Worm (Caenorhabditis elegans) whole organism, L4 larva: ENCODE data around the gene F16G10.1.

ENCODE experiments used
- F10B5.3 ChIP-seq: sonication (generic microtip); optimal IDR thresholded peaks from 2 replicates; lab custom pipeline; 2016; ENCODE audit warnings: mild to moderate bottlenecking, missing genetic modification characterization, missing compliant biosample characterization
- R02D3.7 ChIP-seq: fragments of 150-350 bp; sonication (generic microtip); optimal IDR thresholded peaks from 3 replicates; lab custom pipeline; 2014; ENCODE audit warnings: missing biosample characterization, missing genetic modification characterization
- T20F7.1 ChIP-seq: fragments of 200-800 bp; sonication (Bioruptor generic); optimal IDR thresholded peaks from 2 replicates; lab custom pipeline; 2018; ENCODE audit warnings: mild to moderate bottlenecking, missing genetic modification characterization, missing compliant biosample characterization
- T26A8.4 ChIP-seq: fragments of 200-800 bp; sonication (Bioruptor generic); IDR thresholded peaks from 2 replicates; pipeline ENCODE4 v1.3.6; 2022; ENCODE audit warnings: missing genetic modification characterization, missing compliant biosample characterization
- Y105C5A.15 ChIP-seq: fragments of 200-800 bp; sonication (Bioruptor generic); IDR thresholded peaks from 2 replicates; pipeline ENCODE4 v1.3.6; 2022; ENCODE audit warnings: missing genetic modification characterization, missing compliant biosample characterization
- Y5F2A.4 ChIP-seq: fragments of 200-800 bp; sonication (Bioruptor generic); optimal IDR thresholded peaks from 2 replicates; lab custom pipeline; 2018; ENCODE audit warnings: mild to moderate bottlenecking, missing genetic modification characterization, missing compliant biosample characterization
- Y75B8A.6 ChIP-seq: fragments of 200-800 bp; sonication (Bioruptor generic); IDR thresholded peaks from 2 replicates; pipeline ENCODE4 v1.3.6; 2022; ENCODE audit warnings: missing genetic modification reagents, missing genetic modification characterization, missing compliant biosample characterization
- ZK337.2 ChIP-seq: fragments of 200-800 bp; sonication (Bioruptor generic); IDR thresholded peaks from 2 replicates; pipeline ENCODE4 v1.3.6; 2022; ENCODE audit warnings: missing genetic modification reagents, missing genetic modification characterization, missing compliant biosample characterization
- aha-1 ChIP-seq: fragments of 150-350 bp; peaks from one replicate; lab custom pipeline; 2014; ENCODE audit warnings: missing biosample characterization, missing genetic modification characterization
- aly-2 ChIP-seq: sonication (generic microtip); optimal IDR thresholded peaks from 2 replicates; lab custom pipeline; 2018; ENCODE audit warnings: missing biosample characterization, missing genetic modification characterization
- ama-1 ChIP-seq: fragments of 150-350 bp; optimal IDR thresholded peaks from 2 replicates; lab custom pipeline; 2014; ENCODE audit warnings: inconsistent platforms, mixed read lengths
- attf-4 ChIP-seq: sonication (generic microtip); optimal IDR thresholded peaks from 3 replicates; lab custom pipeline; 2017; ENCODE audit warnings: missing biosample characterization, missing genetic modification characterization
- ceh-28 ChIP-seq: fragments of 150-350 bp; optimal IDR thresholded peaks from 2 replicates; lab custom pipeline; 2014; ENCODE audit warnings: missing biosample characterization, missing genetic modification reagents, missing genetic modification characterization
- ceh-44 ChIP-seq: fragments of 200-800 bp; sonication (Bioruptor generic); IDR thresholded peaks from 2 replicates; pipeline ENCODE4 v1.3.6; 2022; ENCODE audit warnings: missing genetic modification reagents, missing genetic modification characterization, missing compliant biosample characterization
- ceh-82 ChIP-seq: sonication (generic microtip); optimal IDR thresholded peaks from 2 replicates; lab custom pipeline; 2017; ENCODE audit warnings: missing biosample characterization, missing genetic modification characterization
- daf-19 ChIP-seq: fragments of 200-800 bp; sonication (Bioruptor generic); conservative IDR thresholded peaks from 2 replicates; pipeline ENCODE4 v1.3.6; 2022; ENCODE audit warnings: missing genetic modification characterization, missing compliant biosample characterization
- dmd-6 ChIP-seq: fragments of 200-800 bp; sonication (Bioruptor generic); IDR thresholded peaks from 2 replicates; pipeline ENCODE4 v1.3.6; 2022; ENCODE audit warnings: missing genetic modification reagents, missing genetic modification characterization, missing compliant biosample characterization
- dmd-8 ChIP-seq: fragments of 200-800 bp; sonication (Bioruptor generic); IDR thresholded peaks from 2 replicates; pipeline ENCODE4 v1.3.6; 2022; ENCODE audit warnings: missing genetic modification characterization, missing compliant biosample characterization
- dmd-9 ChIP-seq: fragments of 200-800 bp; sonication (Bioruptor generic); IDR thresholded peaks from 2 replicates; pipeline ENCODE4 v1.3.6; 2022; ENCODE audit warnings: missing genetic modification reagents, missing genetic modification characterization, missing compliant biosample characterization
- dpl-1 ChIP-seq: fragments of 150-350 bp; optimal IDR thresholded peaks from 2 replicates; lab custom pipeline; 2014; ENCODE audit warnings: missing biosample characterization, missing genetic modification reagents, missing genetic modification characterization
- egl-27 ChIP-seq: sonication (generic microtip); optimal IDR thresholded peaks from 3 replicates; lab custom pipeline; 2017; ENCODE audit warnings: missing biosample characterization, missing genetic modification reagents, missing genetic modification characterization
- fkh-10 ChIP-seq: fragments of 150-350 bp; optimal IDR thresholded peaks from 2 replicates; lab custom pipeline; 2014; ENCODE audit warnings: missing biosample characterization, missing genetic modification reagents, missing genetic modification characterization
- fos-1 ChIP-seq: fragments of 150-350 bp; optimal IDR thresholded peaks from 2 replicates; lab custom pipeline; 2014; ENCODE audit warnings: missing biosample characterization, missing genetic modification characterization
- gei-8 ChIP-seq: fragments of 200-800 bp; sonication (Bioruptor generic); optimal IDR thresholded peaks from 2 replicates; lab custom pipeline; 2018; ENCODE audit warnings: mild to moderate bottlenecking, missing genetic modification characterization, missing compliant biosample characterization
- hlh-11 ChIP-seq: fragments of 200-800 bp; sonication (Bioruptor generic); optimal IDR thresholded peaks from 2 replicates; lab custom pipeline; 2018; ENCODE audit warnings: mild to moderate bottlenecking, missing genetic modification characterization, missing compliant biosample characterization
- hlh-30 ChIP-seq: sonication (generic microtip); optimal IDR thresholded peaks from 2 replicates; lab custom pipeline; 2017; ENCODE audit warnings: antibody characterized with exemption, mild to moderate bottlenecking, missing genetic modification characterization, missing compliant biosample characterization; ENCODE audit not compliant: insufficient read depth
- jun-1 ChIP-seq: fragments of 150-350 bp; optimal IDR thresholded peaks from 2 replicates; lab custom pipeline; 2014; ENCODE audit warnings: missing biosample characterization, missing genetic modification reagents, missing genetic modification characterization
- lin-1 ChIP-seq: fragments of 200-800 bp; sonication (Bioruptor generic); IDR thresholded peaks from 2 replicates; pipeline ENCODE4 v1.3.6; 2022; ENCODE audit warnings: missing genetic modification reagents, missing genetic modification characterization, missing compliant biosample characterization
- lin-13 ChIP-seq: fragments of 150-350 bp; optimal IDR thresholded peaks from 2 replicates; lab custom pipeline; 2014; ENCODE audit warnings: missing biosample characterization, missing genetic modification reagents, missing genetic modification characterization
- lin-15B ChIP-seq: fragments of 150-350 bp; sonication (generic microtip); optimal IDR thresholded peaks from 3 replicates; lab custom pipeline; 2014; ENCODE audit warnings: missing biosample characterization, missing genetic modification characterization
- lin-29 ChIP-seq: fragments of 200-800 bp; sonication (Bioruptor generic); IDR thresholded peaks from 2 replicates; pipeline ENCODE4 v1.3.6; 2022; ENCODE audit warnings: missing genetic modification reagents, missing genetic modification characterization, missing compliant biosample characterization
- lin-39 ChIP-seq: fragments of 150-350 bp; optimal IDR thresholded peaks from 2 replicates; lab custom pipeline; 2014; ENCODE audit warnings: missing biosample characterization, missing genetic modification reagents, missing genetic modification characterization
- lsy-2 ChIP-seq, 2 experiments: fragments of 150-350 bp in 1 of 2; sonication (generic microtip) in 1 of 2; optimal IDR thresholded peaks; 2 replicates each; lab custom pipeline; 2014 to 2017; ENCODE audit warnings: missing biosample characterization in 2 of 2, missing genetic modification characterization in 2 of 2
- madf-5 ChIP-seq, 2 experiments: fragments of 200-800 bp; sonication (Bioruptor generic); IDR thresholded peaks; 2 replicates each; pipeline ENCODE4 v1.3.6; 2022; ENCODE audit warnings: missing compliant biosample characterization in 2 of 2, missing genetic modification characterization in 2 of 2
- mdt-29 ChIP-seq: fragments of 200-800 bp; sonication (Bioruptor generic); IDR thresholded peaks from 2 replicates; pipeline ENCODE4 v1.3.6; 2022; ENCODE audit warnings: missing genetic modification reagents, missing genetic modification characterization, missing compliant biosample characterization
- mep-1 ChIP-seq: fragments of 150-350 bp; sonication (generic microtip); optimal IDR thresholded peaks from 3 replicates; lab custom pipeline; 2014; ENCODE audit warnings: missing biosample characterization, missing genetic modification characterization
- mes-2 ChIP-seq: sonication (generic microtip); optimal IDR thresholded peaks from 2 replicates; lab custom pipeline; 2016; ENCODE audit warnings: missing genotype, mild to moderate bottlenecking, missing genetic modification characterization, missing compliant biosample characterization; ENCODE audit not compliant: poor library complexity, severe bottlenecking
- nhr-111 ChIP-seq: fragments of 200-800 bp; sonication (Bioruptor generic); optimal IDR thresholded peaks from 2 replicates; lab custom pipeline; 2018; ENCODE audit warnings: mild to moderate bottlenecking, missing genetic modification characterization, missing compliant biosample characterization
- nhr-42 ChIP-seq: fragments of 200-800 bp; sonication (Bioruptor generic); IDR thresholded peaks from 2 replicates; pipeline ENCODE4 v1.3.6; 2022; ENCODE audit warnings: missing genetic modification characterization, missing compliant biosample characterization
- nhr-77 ChIP-seq: fragments of 150-350 bp; optimal IDR thresholded peaks from 2 replicates; lab custom pipeline; 2014; ENCODE audit warnings: missing biosample characterization, missing genetic modification characterization
- pqm-1 ChIP-seq: sonication (generic microtip); optimal IDR thresholded peaks from 2 replicates; lab custom pipeline; 2017; ENCODE audit warnings: missing biosample characterization, missing genetic modification characterization
- rbr-2 ChIP-seq: sonication (generic microtip); optimal IDR thresholded peaks from 2 replicates; lab custom pipeline; 2016; ENCODE audit warnings: missing genotype, missing genetic modification characterization, missing compliant biosample characterization
- sdz-12 ChIP-seq: fragments of 200-800 bp; sonication (Bioruptor generic); optimal IDR thresholded peaks from 2 replicates; lab custom pipeline; 2018; ENCODE audit warnings: mild to moderate bottlenecking, missing genetic modification characterization, missing compliant biosample characterization
- set-16 ChIP-seq: fragments of 200-800 bp; sonication (Bioruptor generic); IDR thresholded peaks from 2 replicates; pipeline ENCODE4 v1.3.6; 2022; ENCODE audit warnings: missing genetic modification reagents, missing genetic modification characterization, missing compliant biosample characterization
- snpc-1.2 ChIP-seq: fragments of 200-800 bp; sonication (Bioruptor generic); IDR thresholded peaks from 2 replicates; pipeline ENCODE4 v1.3.6; 2022; ENCODE audit warnings: missing genetic modification reagents, missing genetic modification characterization, missing compliant biosample characterization
- spr-1 ChIP-seq: sonication (generic microtip); optimal IDR thresholded peaks from 2 replicates; lab custom pipeline; 2016; ENCODE audit warnings: mild to moderate bottlenecking, missing genetic modification characterization, missing compliant biosample characterization
- tra-1 ChIP-seq: fragments of 200-800 bp; sonication (Bioruptor generic); IDR thresholded peaks from 2 replicates; pipeline ENCODE4 v1.3.6; 2022; ENCODE audit warnings: missing genetic modification reagents, missing genetic modification characterization, missing compliant biosample characterization
- unc-130 ChIP-seq: sonication (generic microtip); optimal IDR thresholded peaks from 2 replicates; lab custom pipeline; 2016; ENCODE audit warnings: missing genetic modification reagents, missing genetic modification characterization, missing compliant biosample characterization
- unc-39 ChIP-seq: sonication (generic microtip); optimal IDR thresholded peaks from 2 replicates; lab custom pipeline; 2017; ENCODE audit warnings: missing biosample characterization, missing genetic modification characterization
- unc-62 ChIP-seq, 3 experiments: fragments of 150-350 bp in 1 of 3; sonication (generic microtip); optimal IDR thresholded peaks in 2 of 3; peaks in 1 of 3; 1 replicate in 1 of 3; 2 replicates in 2 of 3; lab custom pipeline; 2014 to 2017; ENCODE audit warnings: missing biosample characterization in 3 of 3, missing genetic modification characterization in 3 of 3, missing genetic modification reagents in 3 of 3, missing genotype in 1 of 3
- vab-7 ChIP-seq: fragments of 200-800 bp; sonication (Bioruptor generic); IDR thresholded peaks from 2 replicates; pipeline ENCODE4 v1.3.6; 2022; ENCODE audit warnings: missing genetic modification reagents, missing genetic modification characterization, missing compliant biosample characterization
- zag-1 ChIP-seq: fragments of 150-350 bp; optimal IDR thresholded peaks from 2 replicates; lab custom pipeline; 2014; ENCODE audit warnings: missing biosample characterization, missing genetic modification characterization
- zip-2 ChIP-seq: fragments of 150-350 bp; optimal IDR thresholded peaks from 2 replicates; lab custom pipeline; 2014; ENCODE audit warnings: missing biosample characterization, missing genetic modification characterization

F16G10.1 gene

ce11 chrII:2415439-2415838 lies 11.4 kb downstream of the F16G10.1 start, which contains the start of gene fbxa-4:
TSS of gene fbxa-4 (minus strand) at chrII:2415531.
- no peak for TF ChIP-seq unc-130 (GFP tag; lab: Kevin White, UChicago)
- no peak for TF ChIP-seq nhr-111
- no peak for TF ChIP-seq dpl-1 (GFP tag; lab: Kevin White, UChicago)
- TF ChIP-seq spr-1 (tag; lab: Kevin White, UChicago) = no peak
- TF ChIP-seq sdz-12 (GFP tag; lab: Kevin White, UChicago) = no peak
- no peak for TF ChIP-seq R02D3.7
- TF ChIP-seq gei-8 (GFP tag; lab: Kevin White, UChicago) = no peak
- TF ChIP-seq lsy-2 (tag; optimal IDR thresholded peaks at IDR 0.05; lab: Kevin White, UChicago) = peak in 1 of 2 experiments; percentile 4
- TF ChIP-seq rbr-2 (tag; lab: Kevin White, UChicago) = no peak
- TF ChIP-seq nhr-42 = no peak
- TF ChIP-seq ZK337.2 (GFP tag; lab: Robert Waterston, UW) = no peak
- no peak for TF ChIP-seq jun-1 (tag; lab: Kevin White, UChicago)
- no peak for TF ChIP-seq ceh-28 (tag; lab: Kevin White, UChicago)
- no peak for TF ChIP-seq dmd-8 (GFP tag; lab: Robert Waterston, UW)
- no peak for TF ChIP-seq lin-29 (GFP tag; lab: Robert Waterston, UW)
- TF ChIP-seq hlh-11 (tag; lab: Kevin White, UChicago) = peak; percentile 47
- TF ChIP-seq ama-1 (lab: Kevin White, UChicago) = no peak
- TF ChIP-seq ceh-82 (tag; lab: Kevin White, UChicago) = no peak
- no peak for TF ChIP-seq madf-5 (GFP tag; IDR thresholded peaks at IDR 0.05; lab: Robert Waterston, UW)
- TF ChIP-seq T20F7.1 (GFP tag; lab: Kevin White, UChicago) = no peak
- TF ChIP-seq dmd-6 = 0 out of 2 replicates have a peak, but pooled peaks have one; percentile 32
- no peak for TF ChIP-seq aly-2
- TF ChIP-seq egl-27 (tag; lab: Kevin White, UChicago) = no peak
- no peak for TF ChIP-seq vab-7
- TF ChIP-seq lin-15B (tag; lab: Kevin White, UChicago) = no peak
- TF ChIP-seq fos-1 (tag; lab: Kevin White, UChicago) = no peak
- no peak for TF ChIP-seq tra-1
- TF ChIP-seq mdt-29 (GFP tag; lab: Robert Waterston, UW) = no peak
- TF ChIP-seq lin-39 = no peak
- TF ChIP-seq ceh-44 (GFP tag; lab: Robert Waterston, UW) = no peak
- no peak for TF ChIP-seq set-16 (GFP tag; lab: Robert Waterston, UW)
- TF ChIP-seq lin-13 (GFP tag; lab: Kevin White, UChicago) = no peak
- TF ChIP-seq F10B5.3 = no peak
- no peak for TF ChIP-seq attf-4
- TF ChIP-seq Y105C5A.15 (GFP tag; lab: Robert Waterston, UW) = no peak
- TF ChIP-seq pqm-1 = peak; percentile 52
- peak; percentile 67 for TF ChIP-seq nhr-77
- TF ChIP-seq hlh-30 (tag; lab: Kevin White, UChicago) = no peak
- no peak for TF ChIP-seq daf-19 (GFP tag; lab: Robert Waterston, UW)
- TF ChIP-seq snpc-1.2 (GFP tag; lab: Robert Waterston, UW) = no peak
- TF ChIP-seq zip-2 (tag; lab: Kevin White, UChicago) = no peak
- TF ChIP-seq unc-39 (tag; lab: Kevin White, UChicago) = no peak
- TF ChIP-seq zag-1 (tag; lab: Kevin White, UChicago) = no peak
- no peak for TF ChIP-seq fkh-10 (GFP tag; lab: Kevin White, UChicago)
- peak; percentile 18 for TF ChIP-seq mes-2 (tag; lab: Kevin White, UChicago)
- no peak for TF ChIP-seq T26A8.4
- no peak for TF ChIP-seq Y75B8A.6
- TF ChIP-seq lin-1 (GFP tag; lab: Robert Waterston, UW) = no peak
- no peak for TF ChIP-seq dmd-9 (GFP tag; lab: Robert Waterston, UW)
- TF ChIP-seq mep-1 = no peak
- no peak for TF ChIP-seq aha-1 (tag; lab: Kevin White, UChicago)
- TF ChIP-seq unc-62 (GFP tag; optimal IDR thresholded peaks at IDR 0.05 in 1 of 2; lab: Kevin White, UChicago) = peak in 1 of 2 experiments; percentile 56
- TF ChIP-seq unc-62 (tag; optimal IDR thresholded peaks at IDR 0.05; lab: Kevin White, UChicago) = no peak
- no peak for TF ChIP-seq Y5F2A.4
